Worm (Caenorhabditis elegans) whole organism, early embryonic: ENCODE results near the gene F59E12.15.

Experiments used
- B0310.2 ChIP-seq: sonication (generic microtip); optimal IDR thresholded peaks from 2 replicates; lab custom pipeline; 2016; ENCODE audit warnings: mild to moderate bottlenecking, missing genetic modification characterization, missing compliant biosample characterization
- F13C5.2 ChIP-seq: sonication (generic microtip); optimal IDR thresholded peaks from 2 replicates; lab custom pipeline; 2017; ENCODE audit warnings: mild to moderate bottlenecking, missing genetic modification characterization, inconsistent platforms, missing compliant biosample characterization
- ama-1 ChIP-seq: fragments of 150-350 bp; optimal IDR thresholded peaks from 2 replicates; lab custom pipeline; 2014
- pes-1 ChIP-seq: fragments of 200-800 bp; sonication (Bioruptor generic); IDR thresholded peaks from 2 replicates; pipeline ENCODE4 v1.3.6; 2022; ENCODE audit warnings: missing genetic modification reagents, missing genetic modification characterization, missing compliant biosample characterization

DNA sequence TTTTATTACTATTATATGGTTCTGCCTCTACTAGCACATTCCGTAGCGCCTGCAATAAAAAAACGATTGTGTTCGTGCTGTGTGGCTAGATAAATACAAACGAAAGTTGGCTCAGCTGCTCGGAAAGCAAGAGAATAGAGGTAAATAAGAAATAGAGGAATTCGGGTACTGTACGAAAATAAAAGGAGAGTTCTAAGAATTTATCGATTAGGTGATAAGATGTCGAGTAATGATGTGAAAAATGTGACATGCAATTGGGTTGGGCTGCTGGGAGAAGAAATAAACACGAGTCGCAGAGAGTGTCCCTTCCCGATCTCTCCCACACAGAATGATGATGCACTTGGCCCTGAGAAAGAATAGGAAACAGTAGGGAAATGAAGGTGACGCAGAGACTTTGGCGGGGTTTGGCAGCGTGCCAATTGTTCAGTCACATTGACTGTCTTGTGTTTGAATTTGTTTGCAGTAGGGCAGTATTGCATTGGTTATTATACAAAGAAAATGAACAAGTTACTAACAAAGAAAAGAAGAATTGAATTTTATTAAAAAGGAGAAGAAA is 34.7 kb downstream of the F59E12.15 start, which contains the start of gene cdc-14:
- TF ChIP-seq F13C5.2 (tag; lab: Kevin White, UChicago) (peak; percentile 75), B0310.2 (tag; lab: Kevin White, UChicago) (no peak), ama-1 (lab: Kevin White, UChicago) (no peak), pes-1 (GFP tag; lab: Robert Waterston, UW) (no peak)
